ENCODE assay signal across 5 worm cellular contexts in the genomic region with DNA sequence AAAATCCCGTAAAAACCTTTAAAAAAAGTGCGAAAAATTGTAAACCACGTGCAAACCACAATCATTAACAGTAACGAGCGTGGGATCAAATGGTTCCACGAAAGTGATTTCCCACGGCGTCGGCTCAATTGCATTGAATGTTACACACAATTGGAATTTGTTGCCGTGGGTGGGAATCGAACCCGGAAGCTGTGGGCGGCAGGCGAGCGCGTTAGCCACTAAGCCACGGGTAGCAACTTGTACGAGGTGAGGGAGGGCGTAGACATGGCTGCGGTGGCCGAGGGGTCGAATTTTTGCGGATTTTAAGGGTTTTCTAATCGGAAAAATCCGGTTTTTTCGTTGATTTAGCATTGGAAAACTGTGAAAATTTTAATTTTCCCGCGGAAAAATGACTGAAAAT.
A peak's percentile ranks its signal among the peaks of the same experiment; 100 is the strongest.
TF ChIP-seq lines count a peak whose summit lies in the region.

No protein-coding gene starts in this region.

TF ChIP-seq in whole organism, L1 larva, 84 proteins besides CTCF, POLR2A, EP300 and RAD21 (continues in another document):
- TF ChIP-seq nhr-28 (tag; optimal IDR thresholded peaks at IDR 0.05; lab: Kevin White, UChicago) = no peak
- peak; percentile 77 for TF ChIP-seq egl-13 (tag; optimal IDR thresholded peaks at IDR 0.05; lab: Kevin White, UChicago)
- peak; percentile 69 for TF ChIP-seq zip-4 (GFP tag; optimal IDR thresholded peaks at IDR 0.05; lab: Kevin White, UChicago)
- peak; percentile 30 to 64 for TF ChIP-seq efl-1 (optimal IDR thresholded peaks at IDR 0.05; lab: Kevin White, UChicago)
- TF ChIP-seq efl-1 (GFP tag; optimal IDR thresholded peaks at IDR 0.05 in 1 of 2; lab: Kevin White, UChicago) = peak; percentile 43 to 95
- TF ChIP-seq nhr-19 (GFP tag; conservative IDR thresholded peaks at IDR 0.05; lab: Robert Waterston, UW) = peak; percentile 92
- TF ChIP-seq nhr-11 (tag; optimal IDR thresholded peaks at IDR 0.05; lab: Kevin White, UChicago) = no peak
- TF ChIP-seq mep-1 (tag; optimal IDR thresholded peaks at IDR 0.05; lab: Kevin White, UChicago) = peak; percentile 77
- peak; percentile 79 for TF ChIP-seq jun-1 (tag; optimal IDR thresholded peaks at IDR 0.05; lab: Kevin White, UChicago)
- no peak for TF ChIP-seq lir-3 (tag; optimal IDR thresholded peaks at IDR 0.05; lab: Kevin White, UChicago; ENCODE audit: poor library complexity)
- TF ChIP-seq isw-1 (GFP tag; IDR thresholded peaks at IDR 0.05; lab: Robert Waterston, UW) = peak; percentile 44
- TF ChIP-seq efl-3 (GFP tag; optimal IDR thresholded peaks at IDR 0.05; lab: Kevin White, UChicago) = no peak
- TF ChIP-seq hlh-17 (GFP tag; optimal IDR thresholded peaks at IDR 0.05; lab: Kevin White, UChicago; ENCODE audit: borderline replicate concordance) = no peak
- peak in 2 of 6 experiments; percentile 21 to 58 for TF ChIP-seq elt-3 (tag; optimal IDR thresholded peaks at IDR 0.05; lab: Kevin White, UChicago)
- TF ChIP-seq nhr-20 (tag; optimal IDR thresholded peaks at IDR 0.05; lab: Kevin White, UChicago) = no peak
- TF ChIP-seq fkh-4 (tag; optimal IDR thresholded peaks at IDR 0.05; lab: Kevin White, UChicago; ENCODE audit: borderline replicate concordance) = no peak

TF ChIP-seq in whole organism, L3 larva, 47 proteins besides CTCF, POLR2A, EP300 and RAD21 (continues in another document):
- TF ChIP-seq elt-1 (tag; optimal IDR thresholded peaks at IDR 0.05; lab: Kevin White, UChicago) (no peak), mdl-1 (tag; optimal IDR thresholded peaks at IDR 0.05; lab: Kevin White, UChicago) (no peak), pqm-1 (tag; optimal IDR thresholded peaks at IDR 0.05; lab: Kevin White, UChicago) (no peak), nhr-67 (tag; optimal IDR thresholded peaks at IDR 0.05; lab: Kevin White, UChicago) (no peak), sea-2 (GFP tag; optimal IDR thresholded peaks at IDR 0.05; lab: Kevin White, UChicago) (no peak), lin-15B (tag; optimal IDR thresholded peaks at IDR 0.05; lab: Kevin White, UChicago) (peak; percentile 55), skn-1 (tag; optimal IDR thresholded peaks at IDR 0.05; lab: Kevin White, UChicago) (peak; percentile 53), ceh-82 (tag; optimal IDR thresholded peaks at IDR 0.05; lab: Kevin White, UChicago) (peak; percentile 64), zag-1 (tag; optimal IDR thresholded peaks at IDR 0.05; lab: Kevin White, UChicago) (no peak), ceh-16 (tag; optimal IDR thresholded peaks at IDR 0.05; lab: Kevin White, UChicago) (no peak), nhr-11 (tag; optimal IDR thresholded peaks at IDR 0.05; lab: Kevin White, UChicago) (peak; percentile 46), nhr-12 (tag; optimal IDR thresholded peaks at IDR 0.05; lab: Kevin White, UChicago) (no peak), snpc-4 (tag; optimal IDR thresholded peaks at IDR 0.05; lab: Kevin White, UChicago) (peak; percentile 50), nhr-77 (tag; optimal IDR thresholded peaks at IDR 0.05; lab: Kevin White, UChicago) (peak; percentile 45), daf-12 (tag; optimal IDR thresholded peaks at IDR 0.05; lab: Kevin White, UChicago) (peak; percentile 12), fkh-10 (GFP tag; optimal IDR thresholded peaks at IDR 0.05; lab: Kevin White, UChicago) (no peak), fos-1 (tag; optimal IDR thresholded peaks at IDR 0.05; lab: Kevin White, UChicago) (no peak), egl-27 (tag; optimal IDR thresholded peaks at IDR 0.05; lab: Kevin White, UChicago) (peak; percentile 84), nhr-237 (tag; optimal IDR thresholded peaks at IDR 0.05; lab: Kevin White, UChicago) (no peak)

TF ChIP-seq in whole organism, early embryonic, 17 proteins besides CTCF, POLR2A, EP300 and RAD21:
- peak; percentile 99 for TF ChIP-seq tbx-11 (GFP tag; IDR thresholded peaks at IDR 0.05; lab: Robert Waterston, UW)
- TF ChIP-seq ceh-36 (tag; optimal IDR thresholded peaks at IDR 0.05; lab: Kevin White, UChicago) = peak; percentile 98
- TF ChIP-seq hmg-4 (GFP tag; optimal IDR thresholded peaks at IDR 0.05; lab: Kevin White, UChicago) = peak; percentile 99
- TF ChIP-seq hmbx-1 (tag; optimal IDR thresholded peaks at IDR 0.05; lab: Kevin White, UChicago) = peak; percentile 93
- peak; percentile 15 for TF ChIP-seq ama-1 (optimal IDR thresholded peaks at IDR 0.05; lab: Kevin White, UChicago)
- peak; percentile 100 for TF ChIP-seq F13C5.2 (tag; optimal IDR thresholded peaks at IDR 0.05; lab: Kevin White, UChicago)
- TF ChIP-seq scrt-1 (GFP tag; IDR thresholded peaks at IDR 0.05; lab: Robert Waterston, UW) = peak; percentile 99
- TF ChIP-seq tra-4 (tag; optimal IDR thresholded peaks at IDR 0.05; lab: Kevin White, UChicago) = peak; percentile 94
- TF ChIP-seq pes-1 (GFP tag; IDR thresholded peaks at IDR 0.05; lab: Robert Waterston, UW) = peak; percentile 98
- TF ChIP-seq aly-1 (tag; optimal IDR thresholded peaks at IDR 0.05; lab: Kevin White, UChicago) = peak; percentile 99
- peak; percentile 98 for TF ChIP-seq tbx-37 (GFP tag; conservative IDR thresholded peaks at IDR 0.05; lab: Robert Waterston, UW)
- peak; percentile 99 for TF ChIP-seq sea-1 (GFP tag; conservative IDR thresholded peaks at IDR 0.05; lab: Robert Waterston, UW)
- TF ChIP-seq hnd-1 (tag; optimal IDR thresholded peaks at IDR 0.05; lab: Kevin White, UChicago) = peak; percentile 93
- peak; percentile 95 for TF ChIP-seq ets-7 (tag; optimal IDR thresholded peaks at IDR 0.05; lab: Kevin White, UChicago)
- TF ChIP-seq flt-1 (GFP tag; IDR thresholded peaks at IDR 0.05; lab: Robert Waterston, UW) = peak; percentile 99
- TF ChIP-seq B0310.2 (tag; optimal IDR thresholded peaks at IDR 0.05; lab: Kevin White, UChicago) = peak; percentile 98
- peak; percentile 99 for TF ChIP-seq ceh-13 (GFP tag; optimal IDR thresholded peaks at IDR 0.05; lab: Kevin White, UChicago)

TF ChIP-seq in whole organism, midembryonic, 9 proteins besides CTCF, POLR2A, EP300 and RAD21:
- TF ChIP-seq cog-1 (tag; optimal IDR thresholded peaks at IDR 0.05; lab: Kevin White, UChicago) (peak; percentile 100), ztf-29 (GFP tag; IDR thresholded peaks at IDR 0.05; lab: Robert Waterston, UW) (peak; percentile 98), tab-1 (GFP tag; IDR thresholded peaks at IDR 0.05; lab: Robert Waterston, UW) (peak; percentile 99), flt-1 (GFP tag; IDR thresholded peaks at IDR 0.05; lab: Robert Waterston, UW) (peak; percentile 99), ztf-23 (GFP tag; IDR thresholded peaks at IDR 0.05; lab: Robert Waterston, UW) (peak; percentile 98), ref-1 (GFP tag; conservative IDR thresholded peaks at IDR 0.05; lab: Robert Waterston, UW) (peak; percentile 99), T22C8.4 (GFP tag; IDR thresholded peaks at IDR 0.05; lab: Robert Waterston, UW) (peak; percentile 97), med-1 (GFP tag; optimal IDR thresholded peaks at IDR 0.05; lab: Kevin White, UChicago; ENCODE audit: insufficient read depth) (peak; percentile 94), klf-2 (GFP tag; conservative IDR thresholded peaks at IDR 0.05; lab: Robert Waterston, UW) (peak; percentile 97)

TF ChIP-seq in whole organism, young adult, 124 proteins besides CTCF, POLR2A, EP300 and RAD21 (continues in another document):
- peak; percentile 89 for TF ChIP-seq F23B12.7 (tag; optimal IDR thresholded peaks at IDR 0.05; lab: Kevin White, UChicago; ENCODE audit: insufficient read depth)
- TF ChIP-seq attf-5 (GFP tag; optimal IDR thresholded peaks at IDR 0.05; lab: Kevin White, UChicago) = peak; percentile 76
- TF ChIP-seq nhr-80 (tag; optimal IDR thresholded peaks at IDR 0.05; lab: Kevin White, UChicago) = peak; percentile 53
- peak; percentile 77 for TF ChIP-seq K12H6.12 (tag; optimal IDR thresholded peaks at IDR 0.05; lab: Kevin White, UChicago)
- TF ChIP-seq nhr-120 (GFP tag; IDR thresholded peaks at IDR 0.05; lab: Robert Waterston, UW) = peak; percentile 91; the same call in 1 of the 2 replicates
- peak; percentile 92 for TF ChIP-seq rcor-1 (GFP tag; IDR thresholded peaks at IDR 0.05; lab: Robert Waterston, UW)
- peak; percentile 81; the same call in 1 of the 2 replicates for TF ChIP-seq Y95B8A.8 (GFP tag; IDR thresholded peaks at IDR 0.05; lab: Robert Waterston, UW)
- peak; percentile 75 for TF ChIP-seq fkh-3 (tag; optimal IDR thresholded peaks at IDR 0.05; lab: Kevin White, UChicago)
- TF ChIP-seq madf-6 (GFP tag; IDR thresholded peaks at IDR 0.05; lab: Robert Waterston, UW) = peak; percentile 85
- peak; percentile 84 for TF ChIP-seq him-1 (tag; optimal IDR thresholded peaks at IDR 0.05; lab: Kevin White, UChicago)
- peak; percentile 89 for TF ChIP-seq ztf-25 (GFP tag; IDR thresholded peaks at IDR 0.05; lab: Robert Waterston, UW)
- TF ChIP-seq hlh-12 (tag; optimal IDR thresholded peaks at IDR 0.05; lab: Kevin White, UChicago) = no peak
- TF ChIP-seq pha-4 (tag; optimal IDR thresholded peaks at IDR 0.05; lab: Kevin White, UChicago) = no peak
- peak; percentile 81 for TF ChIP-seq mcd-1 (GFP tag; IDR thresholded peaks at IDR 0.05; lab: Robert Waterston, UW)
- peak; percentile 90; the same call in 1 of the 2 replicates for TF ChIP-seq aptf-3 (GFP tag; IDR thresholded peaks at IDR 0.05; lab: Robert Waterston, UW)
- TF ChIP-seq aptf-2 (GFP tag; conservative IDR thresholded peaks at IDR 0.05; lab: Robert Waterston, UW) = peak; percentile 51; the same call in 1 of the 2 replicates
- peak; percentile 78 for TF ChIP-seq F22D6.2 (tag; optimal IDR thresholded peaks at IDR 0.05; lab: Kevin White, UChicago)
- peak; percentile 96 for TF ChIP-seq T26A5.8 (tag; optimal IDR thresholded peaks at IDR 0.05; lab: Kevin White, UChicago)
- no peak for TF ChIP-seq hlh-26 (GFP tag; conservative IDR thresholded peaks at IDR 0.05; lab: Robert Waterston, UW)
- TF ChIP-seq ZK185.1 (tag; optimal IDR thresholded peaks at IDR 0.05; lab: Kevin White, UChicago; ENCODE audit: poor library complexity, severe bottlenecking) = no peak
- TF ChIP-seq F49E8.2 (tag; optimal IDR thresholded peaks at IDR 0.05; lab: Kevin White, UChicago; ENCODE audit: insufficient read depth) = peak; percentile 94
- peak; percentile 53; the same call in 1 of the 2 replicates for TF ChIP-seq Y67H2A.10 (GFP tag; conservative IDR thresholded peaks at IDR 0.05; lab: Robert Waterston, UW)
- peak; percentile 86 for TF ChIP-seq zim-3 (tag; optimal IDR thresholded peaks at IDR 0.05; lab: Kevin White, UChicago)
- peak; percentile 93 for TF ChIP-seq B0336.3 (GFP tag; IDR thresholded peaks at IDR 0.05; lab: Robert Waterston, UW)
- TF ChIP-seq Y79H2A.3 (GFP tag; conservative IDR thresholded peaks at IDR 0.05; lab: Robert Waterston, UW) = no peak
- no peak for TF ChIP-seq ama-1 (optimal IDR thresholded peaks at IDR 0.05; lab: Kevin White, UChicago)
- peak; percentile 79 to 89 for TF ChIP-seq ama-1 (GFP tag; optimal IDR thresholded peaks at IDR 0.05; lab: Kevin White, UChicago)
- TF ChIP-seq rpc-1 (optimal IDR thresholded peaks at IDR 0.05; lab: Kevin White, UChicago) = peak; percentile 90
- peak; percentile 86 for TF ChIP-seq rpc-1 (tag; optimal IDR thresholded peaks at IDR 0.05; lab: Kevin White, UChicago)
- peak; percentile 95 for TF ChIP-seq repo-1 (tag; optimal IDR thresholded peaks at IDR 0.05; lab: Kevin White, UChicago)
- TF ChIP-seq ceh-58 (GFP tag; IDR thresholded peaks at IDR 0.05; lab: Robert Waterston, UW) = peak; percentile 90; the same call in 1 of the 2 replicates
